Worm (Caenorhabditis elegans): ENCODE data around the gene R03H10.6.

The R03H10.6 gene

DNA sequence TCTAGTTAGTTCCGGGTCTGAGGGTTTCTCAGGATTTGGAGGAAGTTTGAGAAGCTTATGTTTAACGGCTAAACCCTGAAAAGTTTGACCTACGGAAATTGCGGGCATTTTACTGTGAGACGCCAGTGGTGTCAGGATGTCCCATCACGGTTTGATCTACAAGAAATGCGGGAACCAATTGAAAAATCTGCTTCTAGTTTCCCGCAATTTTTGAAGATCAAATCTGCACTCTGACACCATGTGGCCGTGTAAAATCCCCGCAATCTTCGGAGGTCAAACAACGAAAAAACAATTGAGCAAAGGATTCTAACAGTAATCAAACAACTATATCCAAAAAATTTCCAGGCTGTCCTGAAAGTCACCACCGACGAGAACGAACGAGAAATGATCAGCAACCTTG lies 50.4 kb downstream of the R03H10.6 start:
- TF ChIP-seq klf-2 (GFP tag; conservative IDR thresholded peaks at IDR 0.05) (no peak), med-1 (GFP tag; optimal IDR thresholded peaks at IDR 0.05; ENCODE audit: insufficient read depth) (no peak), T22C8.4 (GFP tag; IDR thresholded peaks at IDR 0.05) (no peak), ref-1 (GFP tag; conservative IDR thresholded peaks at IDR 0.05) (no peak), flt-1 (GFP tag; IDR thresholded peaks at IDR 0.05) (no peak), ztf-23 (GFP tag; IDR thresholded peaks at IDR 0.05) (no peak), ztf-29 (GFP tag; IDR thresholded peaks at IDR 0.05) (no peak), tab-1 (GFP tag; IDR thresholded peaks at IDR 0.05) (no peak), cog-1 (tag; optimal IDR thresholded peaks at IDR 0.05) (no peak)

All from whole organism, midembryonic.